Fruit fly (Drosophila melanogaster) whole organism, pupa: ENCODE results near the gene CG5577.

Source experiments
- CG10348 ChIP-seq: fragments of 200-800 bp; sonication (Bioruptor generic); IDR thresholded peaks from 2 replicates; pipeline ENCODE4 v1.3.6; 2022; ENCODE audit warnings: missing biosample characterization, missing genetic modification characterization
- CG12605 ChIP-seq: fragments of 200-800 bp; sonication (Bioruptor generic); IDR thresholded peaks from 2 replicates; pipeline ENCODE4 v1.3.6; 2022; ENCODE audit warnings: missing biosample characterization, missing genetic modification characterization
- CG13204 ChIP-seq: fragments of 200-800 bp; sonication (Bioruptor generic); optimal IDR thresholded peaks from 2 replicates; lab custom pipeline; 2018; ENCODE audit warnings: missing biosample characterization, mild to moderate bottlenecking, missing genetic modification characterization, moderate library complexity
- CG14655 ChIP-seq: fragments of 200-800 bp; sonication (Bioruptor generic); optimal IDR thresholded peaks from 3 replicates; lab custom pipeline; 2017; ENCODE audit warnings: mild to moderate bottlenecking, missing biosample characterization, missing genetic modification reagents, missing genetic modification characterization
- CG15710 ChIP-seq: fragments of 200-800 bp; sonication (Bioruptor generic); optimal IDR thresholded peaks from 2 replicates; lab custom pipeline; 2018; ENCODE audit warnings: missing biosample characterization, mild to moderate bottlenecking, missing genetic modification characterization, moderate library complexity
- CG17806 ChIP-seq: fragments of 200-800 bp; sonication (Bioruptor generic); optimal IDR thresholded peaks from 2 replicates; lab custom pipeline; 2018; ENCODE audit warnings: missing biosample characterization, mild to moderate bottlenecking, missing genetic modification characterization, moderate library complexity
- CG32121 ChIP-seq: fragments of 200-800 bp; sonication (Bioruptor generic); IDR thresholded peaks from 2 replicates; pipeline ENCODE4 v1.3.6; 2022; ENCODE audit warnings: missing biosample characterization, missing genetic modification characterization
- CG34367 ChIP-seq: fragments of 200-800 bp; sonication (Bioruptor generic); optimal IDR thresholded peaks from 2 replicates; lab custom pipeline; 2018; ENCODE audit warnings: missing biosample characterization, mild to moderate bottlenecking, missing genetic modification characterization
- CG4496 ChIP-seq: fragments of 200-800 bp; sonication (Bioruptor generic); IDR thresholded peaks from 3 replicates; pipeline ENCODE4 v1.3.6; 2022; ENCODE audit warnings: missing biosample characterization, missing genetic modification characterization
- CG8159 ChIP-seq: fragments of 200-800 bp; sonication (Bioruptor generic); optimal IDR thresholded peaks from 3 replicates; lab custom pipeline; 2018; ENCODE audit warnings: missing biosample characterization, mild to moderate bottlenecking, missing genetic modification characterization, moderate library complexity
- CG8301 ChIP-seq: fragments of 200-800 bp; sonication (Bioruptor generic); optimal IDR thresholded peaks from 2 replicates; lab custom pipeline; 2018; ENCODE audit warnings: missing biosample characterization, mild to moderate bottlenecking, missing genetic modification characterization
- CG9948 ChIP-seq: fragments of 200-800 bp; sonication (Bioruptor generic); optimal IDR thresholded peaks from 2 replicates; lab custom pipeline; 2018; ENCODE audit warnings: missing biosample characterization, mild to moderate bottlenecking, missing genetic modification characterization, moderate library complexity
- D1 ChIP-seq: fragments of 200-800 bp; sonication (Bioruptor generic); optimal IDR thresholded peaks from 2 replicates; lab custom pipeline; 2018; ENCODE audit warnings: missing biosample characterization, mild to moderate bottlenecking, missing genetic modification characterization, moderate library complexity
- EcR ChIP-seq: fragments of 200-800 bp; sonication (Bioruptor generic); optimal IDR thresholded peaks from 3 replicates; lab custom pipeline; 2019; ENCODE audit warnings: missing biosample characterization, missing genetic modification characterization, mild to moderate bottlenecking, moderate library complexity, missing genetic modification reagents
- Ets98B ChIP-seq: fragments of 200-800 bp; sonication (Bioruptor generic); IDR thresholded peaks from 2 replicates; pipeline ENCODE4 v1.3.6; 2022; ENCODE audit warnings: missing biosample characterization, missing genetic modification characterization
- Pif1A ChIP-seq: fragments of 200-800 bp; sonication (Bioruptor generic); optimal IDR thresholded peaks from 3 replicates; lab custom pipeline; 2016; ENCODE audit warnings: missing biosample characterization, missing genetic modification characterization
- Pif1B ChIP-seq: fragments of 200-800 bp; sonication (Bioruptor generic); optimal IDR thresholded peaks from 3 replicates; lab custom pipeline; 2016; ENCODE audit warnings: missing biosample characterization, missing genetic modification characterization
- Snoo ChIP-seq: fragments of 200-800 bp; sonication (Bioruptor generic); optimal IDR thresholded peaks from 3 replicates; lab custom pipeline; 2017; ENCODE audit warnings: missing biosample characterization, mild to moderate bottlenecking, missing genetic modification characterization, inconsistent platforms
- fd96Ca ChIP-seq: fragments of 200-800 bp; sonication (Bioruptor generic); IDR thresholded peaks from 3 replicates; pipeline ENCODE4 v1.3.6; 2022; ENCODE audit warnings: missing biosample characterization, missing genetic modification characterization
- gl ChIP-seq: fragments of 200-800 bp; sonication (Bioruptor generic); optimal IDR thresholded peaks from 2 replicates; lab custom pipeline; 2018; ENCODE audit warnings: missing biosample characterization, mild to moderate bottlenecking, missing genetic modification characterization
- rn ChIP-seq: fragments of 200-800 bp; sonication (Bioruptor generic); IDR thresholded peaks from 2 replicates; pipeline ENCODE4 v1.3.6; 2022; ENCODE audit warnings: missing biosample characterization, missing genetic modification characterization

CG5577 gene

dm6 chr3L:17806357-17807025 lies 34.7 kb downstream of the CG5577 start, which contains the start of gene CG32187:
Gene CG32187, minus strand, starts transcription at chr3L:17806365.
- TF ChIP-seq CG10348 (GFP tag; lab: Robert Waterston, UW) (no peak), CG8159 (tag; lab: Kevin White, UChicago) (no peak), Snoo (tag; lab: Kevin White, UChicago) (no peak), CG34367 (tag; lab: Kevin White, UChicago) (no peak), gl (tag; lab: Kevin White, UChicago) (no peak), fd96Ca (GFP tag; lab: Robert Waterston, UW) (no peak), CG32121 (no peak), CG14655 (GFP tag; lab: Kevin White, UChicago) (no peak), Ets98B (GFP tag; lab: Robert Waterston, UW) (no peak), D1 (tag; lab: Kevin White, UChicago) (no peak), Pif1A (GFP tag; lab: Kevin White, UChicago) (no peak), CG8301 (tag; lab: Kevin White, UChicago) (no peak), CG17806 (tag; lab: Kevin White, UChicago) (no peak), EcR (GFP tag; lab: Kevin White, UChicago) (no peak)
- TF ChIP-seq, all 21 proteins: peak for 0

- TF ChIP-seq fd96Ca (GFP tag; lab: Robert Waterston, UW) (no peak), CG8159 (tag; lab: Kevin White, UChicago) (no peak), Pif1B (GFP tag; lab: Kevin White, UChicago) (no peak), CG15710 (tag; lab: Kevin White, UChicago) (no peak), CG17806 (tag; lab: Kevin White, UChicago) (no peak)
Observed at dm6 chr3L:17804511-17804910, 36.7 kb downstream of the CG5577 start, which contains the start of gene ais. Gene ais, minus strand, starts transcription at chr3L:17804715.

- TF ChIP-seq CG4496 (GFP tag; lab: Robert Waterston, UW): no peak
- no peak for TF ChIP-seq CG12605 (GFP tag; lab: Robert Waterston, UW)
- TF ChIP-seq CG32121: no peak
- no peak for TF ChIP-seq D1 (tag; lab: Kevin White, UChicago)
- TF ChIP-seq EcR (GFP tag; lab: Kevin White, UChicago): no peak
- no peak for TF ChIP-seq rn (GFP tag; lab: Robert Waterston, UW)
- TF ChIP-seq Ets98B (GFP tag; lab: Robert Waterston, UW): no peak
- no peak for TF ChIP-seq CG17806 (tag; lab: Kevin White, UChicago)
- TF ChIP-seq CG9948: no peak
- TF ChIP-seq CG8159 (tag; lab: Kevin White, UChicago): no peak
- no peak for TF ChIP-seq CG15710 (tag; lab: Kevin White, UChicago)
- TF ChIP-seq CG13204 (GFP tag; lab: Kevin White, UChicago): no peak
- no peak for TF ChIP-seq CG10348 (GFP tag; lab: Robert Waterston, UW)
- TF ChIP-seq CG34367 (tag; lab: Kevin White, UChicago): no peak
- no peak for TF ChIP-seq gl (tag; lab: Kevin White, UChicago)
- TF ChIP-seq fd96Ca (GFP tag; lab: Robert Waterston, UW): no peak
- TF ChIP-seq CG14655 (GFP tag; lab: Kevin White, UChicago): no peak
- TF ChIP-seq, all 21 proteins: peak for 0
Observed at dm6 chr3L:17802107-17802506, 39.1 kb downstream of the CG5577 start, which contains the start of gene NUCB1. Gene NUCB1, minus strand, starts transcription at chr3L:17802279.

dm6 chr3L:17797494-17797893 lies 43.7 kb downstream of the CG5577 start, which contains the start of gene CG42816:
Gene CG42816, minus strand, starts transcription at chr3L:17797594.
- no peak for TF ChIP-seq Pif1A (GFP tag; lab: Kevin White, UChicago)
- no peak for TF ChIP-seq CG4496 (GFP tag; lab: Robert Waterston, UW)
- TF ChIP-seq CG34367 (tag; lab: Kevin White, UChicago): no peak
- TF ChIP-seq CG12605 (GFP tag; lab: Robert Waterston, UW): no peak
- no peak for TF ChIP-seq gl (tag; lab: Kevin White, UChicago)
- no peak for TF ChIP-seq D1 (tag; lab: Kevin White, UChicago)
- TF ChIP-seq CG9948: no peak
- TF ChIP-seq CG8301 (tag; lab: Kevin White, UChicago): no peak
- no peak for TF ChIP-seq CG14655 (GFP tag; lab: Kevin White, UChicago)
- TF ChIP-seq CG10348 (GFP tag; lab: Robert Waterston, UW): no peak
- no peak for TF ChIP-seq CG8159 (tag; lab: Kevin White, UChicago)
- TF ChIP-seq CG32121: no peak
- no peak for TF ChIP-seq EcR (GFP tag; lab: Kevin White, UChicago)
- no peak for TF ChIP-seq rn (GFP tag; lab: Robert Waterston, UW)
- TF ChIP-seq CG17806 (tag; lab: Kevin White, UChicago): no peak

dm6 chr3L:17791495-17791894 lies 49.7 kb downstream of the CG5577 start:
- no peak for TF ChIP-seq CG13204 (GFP tag; lab: Kevin White, UChicago)
- TF ChIP-seq, all 21 proteins: peak for 0

DNA sequence AAGACGTTTGTCGTGTGGAACGTTAAGA lies 49.9 kb downstream of the CG5577 start, which contains the start of gene CG42815:
Gene CG42815 (minus strand): TSS at position 20 of the 28 bp plus-strand sequence.
- TF ChIP-seq CG12605 (GFP tag; lab: Robert Waterston, UW) (no peak), Pif1A (GFP tag; lab: Kevin White, UChicago) (no peak)

- no peak for TF ChIP-seq CG4496 (GFP tag; lab: Robert Waterston, UW)
- TF ChIP-seq CG12605 (GFP tag; lab: Robert Waterston, UW): no peak
- TF ChIP-seq fd96Ca (GFP tag; lab: Robert Waterston, UW): no peak
- no peak for TF ChIP-seq EcR (GFP tag; lab: Kevin White, UChicago)
- no peak for TF ChIP-seq CG13204 (GFP tag; lab: Kevin White, UChicago)
- no peak for TF ChIP-seq gl (tag; lab: Kevin White, UChicago)
- no peak for TF ChIP-seq CG8159 (tag; lab: Kevin White, UChicago)
- no peak for TF ChIP-seq CG10348 (GFP tag; lab: Robert Waterston, UW)
- no peak for TF ChIP-seq Ets98B (GFP tag; lab: Robert Waterston, UW)
- no peak for TF ChIP-seq CG17806 (tag; lab: Kevin White, UChicago)
- TF ChIP-seq CG9948: no peak
- TF ChIP-seq, all 21 proteins: peak for 0
Observed at dm6 chr3L:17791067-17791466, 50.2 kb downstream of the CG5577 start.
